Worm (Caenorhabditis elegans): ENCODE results near the gene pqe-1.

DNA sequence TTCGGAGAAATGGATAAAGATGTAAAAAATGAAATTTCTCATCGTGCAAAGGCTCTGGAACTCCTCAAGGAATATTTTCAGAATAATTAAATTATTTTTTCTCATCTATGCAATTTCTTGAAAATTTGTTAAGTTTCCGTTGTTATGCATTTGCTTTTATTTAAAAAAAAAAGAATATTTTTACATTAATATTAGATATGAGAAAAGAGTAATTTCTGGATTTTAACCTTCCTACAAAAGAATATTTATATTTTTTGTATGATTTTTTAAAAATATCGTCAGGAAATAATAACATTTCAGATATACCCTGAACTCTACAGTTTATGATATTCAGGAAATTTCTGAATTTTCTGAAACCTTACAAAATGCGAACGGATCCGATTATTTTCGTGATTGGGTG lies 46.2 kb upstream of the pqe-1 start, which contains the start of gene gro-1:
- TF ChIP-seq nhr-11 (tag; optimal IDR thresholded peaks at IDR 0.05) (no peak), ztf-11 (tag; optimal IDR thresholded peaks at IDR 0.05) (no peak), ZK546.5 (tag; optimal IDR thresholded peaks at IDR 0.05) (no peak), lin-39 (tag; optimal IDR thresholded peaks at IDR 0.05) (no peak), ceh-16 (tag; optimal IDR thresholded peaks at IDR 0.05) (no peak), nhr-23 (tag; optimal IDR thresholded peaks at IDR 0.05) (no peak), pha-4 (tag; optimal IDR thresholded peaks at IDR 0.05) (no peak), nhr-12 (tag; optimal IDR thresholded peaks at IDR 0.05) (no peak), elt-1 (tag; optimal IDR thresholded peaks at IDR 0.05) (no peak), egl-27 (tag; optimal IDR thresholded peaks at IDR 0.05) (no peak)

Measured in whole organism, L3 larva.